Fruit fly (Drosophila melanogaster) whole organism, prepupa: ENCODE measurements around the gene Coq7.

Experiments
- OdsH ChIP-seq: fragments of 200-800 bp; sonication (Bioruptor generic); optimal IDR thresholded peaks from 3 replicates; lab custom pipeline; 2016; ENCODE audit warnings: missing biosample characterization, missing genetic modification characterization
- Sox14 ChIP-seq: fragments of 200-800 bp; sonication (Bioruptor generic); optimal IDR thresholded peaks from 3 replicates; lab custom pipeline; 2016; ENCODE audit warnings: missing biosample characterization, missing genetic modification characterization

dm6 chrX:6726758-6727490 is 44.1 kb upstream of the Coq7 start:
- TF ChIP-seq Sox14, result no peak
- no peak for TF ChIP-seq OdsH
